Fruit fly (Drosophila melanogaster): ENCODE data around the gene caps.

DNA sequence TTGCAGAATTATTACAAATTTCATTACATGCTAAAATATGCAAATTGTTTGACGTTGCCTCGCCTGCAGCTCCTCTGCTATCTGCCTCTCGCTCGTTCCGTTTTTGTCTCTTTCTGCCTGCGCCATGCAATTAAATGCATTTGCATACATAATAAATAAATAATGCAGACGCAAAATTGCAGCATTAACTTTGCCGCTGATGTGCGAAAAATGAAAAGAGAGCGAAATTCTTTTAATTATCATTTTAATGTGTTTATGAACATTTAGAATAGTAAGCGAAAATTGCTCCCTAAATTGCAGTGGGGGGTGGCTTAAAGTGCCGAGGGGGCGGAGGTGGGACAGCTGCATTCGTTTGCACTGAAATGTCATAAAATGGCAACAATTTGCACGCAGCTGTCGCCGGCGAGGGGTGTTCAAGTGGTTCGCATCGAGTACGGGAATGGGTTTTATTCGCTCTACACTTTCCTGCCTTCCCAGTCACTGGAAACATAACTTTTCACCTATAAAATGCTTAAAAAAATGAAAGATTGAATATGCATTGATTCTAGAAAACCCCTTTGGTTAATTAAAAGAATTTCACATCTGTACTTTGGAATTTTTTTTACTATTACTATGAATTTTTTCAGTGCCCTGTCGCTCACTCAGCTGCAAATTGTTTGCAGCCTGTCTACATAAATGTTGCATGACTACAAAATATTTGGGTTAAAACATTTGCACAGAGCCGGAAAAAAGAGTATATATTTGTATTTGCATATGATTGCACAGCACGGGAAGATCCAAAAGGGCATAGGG lies 18.0 kb downstream of the caps start:
- TF ChIP-seq CTCF (optimal IDR thresholded peaks at IDR 0.05) (no peak), CG8478 (optimal IDR thresholded peaks at IDR 0.05) (no peak)

All from S2 (cell line).